Fruit fly (Drosophila melanogaster) whole organism, embryonic: Measurements from ENCODE around the gene CG34125.

Source experiments
- CG10321 ChIP-seq: fragments of 200-800 bp; sonication (Bioruptor generic); IDR thresholded peaks from 2 replicates; pipeline ENCODE4 v1.3.6; 2022; ENCODE audit warnings: missing biosample characterization, missing genetic modification characterization
- CG10543 ChIP-seq: fragments of 200-800 bp; sonication (Bioruptor generic); optimal IDR thresholded peaks from 3 replicates; lab custom pipeline; 2017; ENCODE audit warnings: missing biosample characterization, mild to moderate bottlenecking, missing genetic modification characterization, moderate library complexity
- CG10654 ChIP-seq: fragments of 200-800 bp; sonication (Bioruptor generic); optimal IDR thresholded peaks from 2 replicates; lab custom pipeline; 2016; ENCODE audit warnings: missing biosample characterization, missing genetic modification characterization
- CG11247 ChIP-seq: fragments of 200-800 bp; sonication (Bioruptor generic); IDR thresholded peaks from 2 replicates; pipeline ENCODE4 v1.3.6; 2022; ENCODE audit warnings: missing biosample characterization, missing genetic modification characterization
- CG12071 ChIP-seq: fragments of 200-800 bp; sonication (Bioruptor generic); optimal IDR thresholded peaks from 3 replicates; lab custom pipeline; 2018; ENCODE audit warnings: missing biosample characterization, mild to moderate bottlenecking, missing genetic modification characterization
- CG12391 ChIP-seq: fragments of 200-800 bp; sonication (Bioruptor generic); optimal IDR thresholded peaks from 3 replicates; lab custom pipeline; 2018; ENCODE audit warnings: missing biosample characterization, mild to moderate bottlenecking, missing genetic modification characterization, moderate library complexity
- CG12769 ChIP-seq: fragments of 200-800 bp; sonication (Bioruptor generic); optimal IDR thresholded peaks from 2 replicates; lab custom pipeline; 2019; ENCODE audit warnings: missing biosample characterization, mild to moderate bottlenecking, missing genetic modification characterization, moderate library complexity
- CG15601 ChIP-seq: fragments of 200-800 bp; sonication (Bioruptor generic); optimal IDR thresholded peaks from 3 replicates; lab custom pipeline; 2019; ENCODE audit warnings: missing biosample characterization, mild to moderate bottlenecking, missing genetic modification characterization, moderate library complexity
- CG16813 ChIP-seq: fragments of 200-800 bp; sonication (Bioruptor generic); IDR thresholded peaks from 3 replicates; pipeline ENCODE4 v1.3.6; 2022; ENCODE audit warnings: missing biosample characterization, missing genetic modification characterization; ENCODE audit not compliant: partially characterized antibody
- CG18476 ChIP-seq: fragments of 200-800 bp; sonication (Bioruptor generic); optimal IDR thresholded peaks from 2 replicates; lab custom pipeline; 2016; ENCODE audit warnings: missing biosample characterization, mild to moderate bottlenecking, missing genetic modification characterization
- CG2875 ChIP-seq: fragments of 200-800 bp; sonication (Bioruptor generic); optimal IDR thresholded peaks from 2 replicates; lab custom pipeline; 2017; ENCODE audit warnings: missing biosample characterization, mild to moderate bottlenecking, missing genetic modification characterization, missing genetic modification reagents
- CG2889 ChIP-seq: fragments of 200-800 bp; sonication (Bioruptor generic); IDR thresholded peaks from 3 replicates; pipeline ENCODE4 v1.3.6; 2022; ENCODE audit warnings: missing biosample characterization, missing genetic modification characterization
- CG30403 ChIP-seq: fragments of 200-800 bp; sonication (Bioruptor generic); optimal IDR thresholded peaks from 3 replicates; lab custom pipeline; 2016; ENCODE audit warnings: missing biosample characterization, missing genetic modification characterization
- CG31365 ChIP-seq: fragments of 200-800 bp; sonication (Bioruptor generic); optimal IDR thresholded peaks from 2 replicates; lab custom pipeline; 2018; ENCODE audit warnings: missing biosample characterization, mild to moderate bottlenecking, missing genetic modification characterization
- CG33557 ChIP-seq: fragments of 200-800 bp; sonication (Bioruptor generic); optimal IDR thresholded peaks from 2 replicates; lab custom pipeline; 2019; ENCODE audit warnings: missing biosample characterization, mild to moderate bottlenecking, missing genetic modification characterization, moderate library complexity
- CG4282 ChIP-seq: fragments of 200-800 bp; sonication (Bioruptor generic); optimal IDR thresholded peaks from 2 replicates; lab custom pipeline; 2016; ENCODE audit warnings: missing biosample characterization, missing genetic modification characterization
- CG4707 ChIP-seq: fragments of 200-800 bp; sonication (Bioruptor generic); optimal IDR thresholded peaks from 2 replicates; lab custom pipeline; 2018; ENCODE audit warnings: missing biosample characterization, mild to moderate bottlenecking, missing genetic modification characterization, moderate library complexity
- CG6175 ChIP-seq: fragments of 200-800 bp; sonication (Bioruptor generic); IDR thresholded peaks from 3 replicates; pipeline ENCODE4 v1.3.6; 2022; ENCODE audit warnings: missing biosample characterization, missing genetic modification characterization
- CG7271 ChIP-seq: fragments of 200-800 bp; sonication (Bioruptor generic); optimal IDR thresholded peaks from 2 replicates; lab custom pipeline; 2018; ENCODE audit warnings: missing biosample characterization, mild to moderate bottlenecking, missing genetic modification characterization, moderate library complexity
- CG7928 ChIP-seq: fragments of 200-800 bp; sonication (Bioruptor generic); optimal IDR thresholded peaks from 2 replicates; lab custom pipeline; 2017; ENCODE audit warnings: missing biosample characterization, mild to moderate bottlenecking, missing genetic modification characterization
- CG8359 ChIP-seq: fragments of 200-800 bp; sonication (Bioruptor generic); optimal IDR thresholded peaks from 2 replicates; lab custom pipeline; 2017; ENCODE audit warnings: missing biosample characterization, mild to moderate bottlenecking, missing genetic modification characterization, borderline replicate concordance
- CG9215 ChIP-seq: fragments of 200-800 bp; sonication (Bioruptor generic); IDR thresholded peaks from 2 replicates; pipeline ENCODE4 v1.3.6; 2022; ENCODE audit warnings: missing biosample characterization, missing genetic modification characterization
- Deaf1 ChIP-seq: fragments of 200-800 bp; optimal IDR thresholded peaks from 3 replicates; lab custom pipeline; 2019; ENCODE audit warnings: missing biosample characterization, mild to moderate bottlenecking, missing genetic modification characterization, moderate library complexity
- Dek ChIP-seq: fragments of 200-800 bp; sonication (Bioruptor generic); optimal IDR thresholded peaks from 3 replicates; lab custom pipeline; 2019; ENCODE audit warnings: missing biosample characterization, mild to moderate bottlenecking, missing genetic modification characterization, moderate library complexity
- Dip3 ChIP-seq: fragments of 200-800 bp; sonication (Bioruptor generic); optimal IDR thresholded peaks from 3 replicates; lab custom pipeline; 2016; ENCODE audit warnings: missing biosample characterization, missing genetic modification characterization
- Gsc ChIP-seq: fragments of 200-800 bp; sonication (Bioruptor generic); IDR thresholded peaks from 2 replicates; pipeline ENCODE4 v1.3.6; 2022; ENCODE audit warnings: missing biosample characterization, missing genetic modification characterization
- HLH4C ChIP-seq: fragments of 200-800 bp; sonication (Bioruptor generic); IDR thresholded peaks from 3 replicates; pipeline ENCODE4 v1.3.6; 2022; ENCODE audit warnings: missing biosample characterization, missing genetic modification characterization; ENCODE audit not compliant: partially characterized antibody
- Lpt ChIP-seq: fragments of >200 bp; optimal IDR thresholded peaks from 2 replicates; lab custom pipeline; 2018; ENCODE audit warnings: missing biosample characterization, missing genetic modification characterization
- MTF-1 ChIP-seq: fragments of 200-800 bp; sonication (Bioruptor generic); optimal IDR thresholded peaks from 2 replicates; lab custom pipeline; 2018; ENCODE audit warnings: missing biosample characterization, mild to moderate bottlenecking, missing genetic modification characterization, borderline replicate concordance
- NC2β ChIP-seq: fragments of 200-800 bp; sonication (Bioruptor generic); optimal IDR thresholded peaks from 2 replicates; lab custom pipeline; 2016; ENCODE audit warnings: missing biosample characterization, missing genetic modification characterization
- Nf-YB ChIP-seq: fragments of 200-800 bp; sonication (Bioruptor generic); optimal IDR thresholded peaks from 3 replicates; lab custom pipeline; 2019; ENCODE audit warnings: missing biosample characterization, mild to moderate bottlenecking, missing genetic modification characterization, moderate library complexity
- PHDP ChIP-seq: fragments of 200-800 bp; sonication (Bioruptor generic); optimal IDR thresholded peaks from 3 replicates; lab custom pipeline; 2018; ENCODE audit warnings: missing biosample characterization, mild to moderate bottlenecking, missing genetic modification characterization, moderate library complexity
- Pdp1 ChIP-seq, 2 experiments: fragments of 200-800 bp; sonication (Bioruptor generic); optimal IDR thresholded peaks; 3 replicates each; lab custom pipeline; 2016; ENCODE audit warnings: missing biosample characterization in 2 of 2, missing genetic modification characterization in 2 of 2, mild to moderate bottlenecking in 1 of 2, moderate library complexity in 1 of 2
- Taf1 ChIP-seq: fragments of 200-800 bp; sonication (Bioruptor generic); IDR thresholded peaks from 2 replicates; pipeline ENCODE4 v1.3.6; 2022; ENCODE audit warnings: missing biosample characterization, missing genetic modification characterization
- ase ChIP-seq: fragments of 200-800 bp; sonication (Bioruptor generic); IDR thresholded peaks from 3 replicates; pipeline ENCODE4 v1.3.6; 2022; ENCODE audit warnings: missing biosample characterization, missing genetic modification characterization
- bcd ChIP-seq: fragments of 200-800 bp; sonication (Bioruptor generic); optimal IDR thresholded peaks from 2 replicates; lab custom pipeline; 2017; ENCODE audit warnings: missing biosample characterization, mild to moderate bottlenecking, missing genetic modification characterization
- cato ChIP-seq: fragments of 200-800 bp; sonication (Bioruptor generic); optimal IDR thresholded peaks from 2 replicates; lab custom pipeline; 2016; ENCODE audit warnings: missing biosample characterization, missing genetic modification characterization, borderline replicate concordance
- corto ChIP-seq: fragments of 200-800 bp; sonication (Bioruptor generic); optimal IDR thresholded peaks from 2 replicates; lab custom pipeline; 2016; ENCODE audit warnings: missing biosample characterization, mild to moderate bottlenecking, missing genetic modification characterization, moderate library complexity
- disco-r ChIP-seq: fragments of 200-800 bp; sonication (Bioruptor generic); optimal IDR thresholded peaks from 2 replicates; lab custom pipeline; 2016; ENCODE audit warnings: missing biosample characterization, missing genetic modification characterization
- dmrt99B ChIP-seq: fragments of 200-800 bp; sonication (Bioruptor generic); optimal IDR thresholded peaks from 2 replicates; lab custom pipeline; 2018; ENCODE audit warnings: missing biosample characterization, mild to moderate bottlenecking, missing genetic modification characterization, moderate library complexity
- ewg ChIP-seq: fragments of 200-800 bp; sonication (Bioruptor generic); optimal IDR thresholded peaks from 3 replicates; lab custom pipeline; 2017; ENCODE audit warnings: mild to moderate bottlenecking, missing biosample characterization, missing genetic modification reagents, missing genetic modification characterization
- fd64A ChIP-seq: fragments of 200-800 bp; sonication (Bioruptor generic); optimal IDR thresholded peaks from 3 replicates; lab custom pipeline; 2018; ENCODE audit warnings: missing biosample characterization, mild to moderate bottlenecking, missing genetic modification characterization
- gce ChIP-seq: fragments of 200-800 bp; sonication (Bioruptor generic); IDR thresholded peaks from 3 replicates; pipeline ENCODE4 v1.3.6; 2022; ENCODE audit warnings: missing biosample characterization, missing genetic modification characterization
- klu ChIP-seq: fragments of 200-800 bp; sonication (Bioruptor generic); IDR thresholded peaks from 2 replicates; pipeline ENCODE4 v1.3.6; 2022; ENCODE audit warnings: missing biosample characterization, missing genetic modification characterization
- luna ChIP-seq: fragments of 200-800 bp; sonication (Bioruptor generic); optimal IDR thresholded peaks from 2 replicates; lab custom pipeline; 2016; ENCODE audit warnings: missing biosample characterization, missing genetic modification characterization
- maf-S ChIP-seq: fragments of 200-800 bp; sonication (Bioruptor generic); optimal IDR thresholded peaks from 2 replicates; lab custom pipeline; 2016; ENCODE audit warnings: missing biosample characterization, missing genetic modification characterization
- nom ChIP-seq: fragments of 200-800 bp; sonication (Bioruptor generic); optimal IDR thresholded peaks from 2 replicates; lab custom pipeline; 2017; ENCODE audit warnings: missing biosample characterization, missing genetic modification characterization, mild to moderate bottlenecking, moderate library complexity, missing genetic modification reagents
- sisA ChIP-seq: fragments of 200-800 bp; sonication (Bioruptor generic); IDR thresholded peaks from 2 replicates; pipeline ENCODE4 v1.3.6; 2022; ENCODE audit warnings: missing biosample characterization, missing genetic modification characterization
- wek ChIP-seq: fragments of 200-800 bp; sonication (Bioruptor generic); optimal IDR thresholded peaks from 3 replicates; lab custom pipeline; 2018; ENCODE audit warnings: missing biosample characterization, mild to moderate bottlenecking, missing genetic modification characterization, moderate library complexity

The CG34125 gene

dm6 chr2L:4976988-4977551, 11.6 kb downstream of the CG34125 start, which contains the start of the genes Gmd and CG3792 (continued):
- TF ChIP-seq CG7928 (GFP tag; lab: Kevin White, UChicago) (peak; percentile 72), CG10654 (GFP tag; lab: Kevin White, UChicago) (peak; percentile 92), luna (GFP tag; lab: Kevin White, UChicago) (peak; percentile 86), CG10543 (peak; percentile 94), Dip3 (GFP tag; lab: Kevin White, UChicago) (peak; percentile 92), cato (GFP tag; lab: Kevin White, UChicago) (peak; percentile 91), fd64A (peak; percentile 54), CG30403 (peak; percentile 97), bcd (peak; percentile 94), Taf1 (GFP tag; lab: Robert Waterston, UW) (peak; percentile 95), HLH4C (peak; percentile 84), dmrt99B (no peak), gce (GFP tag; lab: Robert Waterston, UW) (peak; percentile 85; the same call in 2 of the 3 replicates), CG18476 (GFP tag; lab: Kevin White, UChicago) (peak; percentile 93), Deaf1 (tag; lab: Kevin White, UChicago) (no peak), CG10321 (GFP tag; lab: Robert Waterston, UW) (peak; percentile 81), maf-S (GFP tag; lab: Kevin White, UChicago) (peak; percentile 95), NC2β (GFP tag; lab: Kevin White, UChicago) (peak; percentile 91), sisA (peak; percentile 95), CG12071 (no peak), CG2889 (peak; percentile 92), Nf-YB (GFP tag; lab: Kevin White, UChicago) (peak; percentile 82), CG31365 (tag; lab: Kevin White, UChicago) (peak; percentile 63), CG11247 (peak; percentile 96), CG33557 (GFP tag; lab: Kevin White, UChicago) (peak; percentile 82), wek (GFP tag; lab: Kevin White, UChicago) (peak; percentile 65), Dek (tag; lab: Kevin White, UChicago) (peak; percentile 91), CG9215 (GFP tag; lab: Robert Waterston, UW) (peak; percentile 96), ase (GFP tag; lab: Robert Waterston, UW) (peak; percentile 94), CG4707 (peak; percentile 95), corto (GFP tag; lab: Kevin White, UChicago) (no peak), CG16813 (GFP tag; lab: Robert Waterston, UW) (peak; percentile 84), MTF-1 (GFP tag; lab: Kevin White, UChicago) (peak; percentile 89), CG12769 (no peak), CG6175 (GFP tag; lab: Robert Waterston, UW) (peak; percentile 88), Lpt (GFP tag; lab: Kevin White, UChicago) (no peak), nom (peak; percentile 91), klu (GFP tag; lab: Robert Waterston, UW) (peak; percentile 95), Pdp1 (GFP tag; optimal IDR thresholded peaks at IDR 0.05; lab: Kevin White, UChicago) (peak; percentile 93 to 94), CG12391 (tag; lab: Kevin White, UChicago) (peak; percentile 94), CG7271 (tag; lab: Kevin White, UChicago) (peak; percentile 77), CG2875 (peak; percentile 88), PHDP (tag; lab: Kevin White, UChicago) (peak; percentile 89), CG15601 (peak; percentile 92), CG4282 (peak; percentile 96), Gsc (GFP tag; lab: Robert Waterston, UW) (peak; percentile 87), ewg (GFP tag; lab: Kevin White, UChicago) (peak; percentile 89), CG8359 (GFP tag; lab: Kevin White, UChicago) (peak; percentile 88), disco-r (GFP tag; lab: Kevin White, UChicago) (peak; percentile 85)
